Worm (Caenorhabditis elegans): ENCODE data around the gene ZK105.13.

DNA sequence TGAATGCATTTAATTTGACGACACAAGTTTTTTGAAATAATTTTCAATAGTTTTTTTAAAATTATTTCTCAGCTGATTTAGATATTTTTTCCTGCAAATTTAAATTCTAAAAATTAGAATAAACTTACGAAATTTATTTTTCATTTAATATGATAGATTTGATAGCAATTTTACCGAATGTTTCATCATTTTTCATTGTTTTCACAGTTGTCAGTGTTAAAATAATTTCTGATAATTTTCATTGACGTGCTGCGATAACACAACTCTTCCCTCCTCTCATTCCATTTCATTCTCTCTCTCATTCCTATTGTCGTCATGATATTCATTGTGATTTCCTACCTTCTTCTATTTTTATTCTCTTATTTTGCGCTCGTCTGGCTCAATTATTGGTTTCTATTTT, 47.2 kb upstream of the ZK105.13 start, which contains the start of gene hint-3:
- TF ChIP-seq W03F9.2 (tag; optimal IDR thresholded peaks at IDR 0.05) (no peak), him-1 (tag; optimal IDR thresholded peaks at IDR 0.05) (no peak), dao-5 (tag; optimal IDR thresholded peaks at IDR 0.05) (no peak)
